Worm (Caenorhabditis elegans) whole organism, mixed stage, embryonic: ENCODE measurements around the gene C14A6.5.
A peak's percentile ranks its signal among the peaks of the same experiment; 100 is the strongest.

Source experiments
- M03D4.4 ChIP-seq: sonication (generic microtip); optimal IDR thresholded peaks from 2 replicates; lab custom pipeline; 2017; ENCODE audit warnings: mild to moderate bottlenecking, missing genetic modification characterization, missing compliant biosample characterization
- bed-3 ChIP-seq: fragments of 200-800 bp; sonication (Bioruptor generic); optimal IDR thresholded peaks from 3 replicates; lab custom pipeline; 2018; ENCODE audit warnings: mild to moderate bottlenecking, missing genetic modification characterization, moderate library complexity, missing compliant biosample characterization
- blmp-1 ChIP-seq: fragments of 150-350 bp; optimal IDR thresholded peaks from 2 replicates; lab custom pipeline; 2014; ENCODE audit warnings: missing biosample characterization, missing genetic modification characterization
- ceh-39 ChIP-seq: fragments of 150-350 bp; optimal IDR thresholded peaks from 2 replicates; lab custom pipeline; 2014; ENCODE audit warnings: missing biosample characterization, missing genetic modification characterization
- ceh-43 ChIP-seq: fragments of 200-800 bp; sonication (Bioruptor generic); optimal IDR thresholded peaks from 2 replicates; lab custom pipeline; 2018; ENCODE audit warnings: mild to moderate bottlenecking, missing genetic modification characterization, moderate library complexity, missing compliant biosample characterization
- ceh-83 ChIP-seq: fragments of 200-800 bp; sonication (Bioruptor generic); optimal IDR thresholded peaks from 2 replicates; lab custom pipeline; 2018; ENCODE audit warnings: mild to moderate bottlenecking, missing genetic modification characterization, missing compliant biosample characterization
- ces-1 ChIP-seq: fragments of 150-350 bp; optimal IDR thresholded peaks from 2 replicates; lab custom pipeline; 2014; ENCODE audit warnings: missing biosample characterization, missing genetic modification reagents, missing genetic modification characterization
- cnd-1 ChIP-seq: fragments of 200-800 bp; sonication (Bioruptor generic); optimal IDR thresholded peaks from 2 replicates; lab custom pipeline; 2018; ENCODE audit warnings: mild to moderate bottlenecking, missing genetic modification characterization, missing compliant biosample characterization
- drap-1 ChIP-seq: fragments of 200-800 bp; sonication (Bioruptor generic); optimal IDR thresholded peaks from 3 replicates; lab custom pipeline; 2018; ENCODE audit warnings: mild to moderate bottlenecking, missing genetic modification characterization, missing compliant biosample characterization
- elt-3 ChIP-seq: fragments of 150-350 bp; optimal IDR thresholded peaks from 2 replicates; lab custom pipeline; 2014; ENCODE audit warnings: missing biosample characterization, missing genetic modification characterization
- flh-1 ChIP-seq: fragments of 200-800 bp; sonication (Bioruptor generic); optimal IDR thresholded peaks from 2 replicates; lab custom pipeline; 2018; ENCODE audit warnings: mild to moderate bottlenecking, missing genetic modification characterization, moderate library complexity, missing compliant biosample characterization
- ham-2 ChIP-seq: fragments of 200-800 bp; sonication (Bioruptor generic); optimal IDR thresholded peaks from 2 replicates; lab custom pipeline; 2018; ENCODE audit warnings: mild to moderate bottlenecking, missing genetic modification characterization, missing compliant biosample characterization
- hlh-1 ChIP-seq: fragments of 150-350 bp; optimal IDR thresholded peaks from 2 replicates; lab custom pipeline; 2014; ENCODE audit warnings: missing biosample characterization, missing genetic modification reagents, missing genetic modification characterization
- mab-5 ChIP-seq: fragments of 150-350 bp; optimal IDR thresholded peaks from 2 replicates; lab custom pipeline; 2014; ENCODE audit warnings: missing biosample characterization, missing genetic modification characterization
- mep-1 ChIP-seq: fragments of 150-350 bp; optimal IDR thresholded peaks from 2 replicates; lab custom pipeline; 2017; ENCODE audit warnings: missing biosample characterization, missing genetic modification reagents, missing genetic modification characterization, inconsistent platforms
- mls-2 ChIP-seq: sonication (generic microtip); optimal IDR thresholded peaks from 2 replicates; lab custom pipeline; 2016; ENCODE audit warnings: mild to moderate bottlenecking, missing genetic modification characterization, moderate library complexity, missing compliant biosample characterization
- nhr-12 ChIP-seq: fragments of 150-350 bp; optimal IDR thresholded peaks from 2 replicates; lab custom pipeline; 2014; ENCODE audit warnings: missing biosample characterization, missing genetic modification characterization
- nhr-237 ChIP-seq: fragments of 150-350 bp; optimal IDR thresholded peaks from 2 replicates; lab custom pipeline; 2014; ENCODE audit warnings: missing biosample characterization, missing genetic modification characterization
- nhr-28 ChIP-seq: fragments of 150-350 bp; optimal IDR thresholded peaks from 2 replicates; lab custom pipeline; 2014; ENCODE audit warnings: missing biosample characterization, missing genetic modification characterization
- pha-4 ChIP-seq: fragments of 150-350 bp; optimal IDR thresholded peaks from 2 replicates; lab custom pipeline; 2018; ENCODE audit warnings: missing biosample characterization, missing genetic modification reagents, missing genetic modification characterization
- sem-2 ChIP-seq: fragments of 200-800 bp; sonication (Bioruptor generic); optimal IDR thresholded peaks from 2 replicates; lab custom pipeline; 2018; ENCODE audit warnings: mild to moderate bottlenecking, missing genetic modification characterization, missing compliant biosample characterization
- snpc-4 ChIP-seq: fragments of 150-350 bp; optimal IDR thresholded peaks from 2 replicates; lab custom pipeline; 2014; ENCODE audit warnings: missing biosample characterization, missing genetic modification characterization
- tbx-8 ChIP-seq: fragments of 200-800 bp; sonication (Bioruptor generic); optimal IDR thresholded peaks from 2 replicates; lab custom pipeline; 2018; ENCODE audit warnings: mild to moderate bottlenecking, missing genetic modification characterization, moderate library complexity, missing compliant biosample characterization
- unc-120 ChIP-seq: sonication (generic microtip); optimal IDR thresholded peaks from 2 replicates; lab custom pipeline; 2017; ENCODE audit warnings: missing genetic modification characterization, missing compliant biosample characterization; ENCODE audit not compliant: poor library complexity, severe bottlenecking
- unc-39 ChIP-seq: fragments of 150-350 bp; optimal IDR thresholded peaks from 2 replicates; lab custom pipeline; 2014; ENCODE audit warnings: missing biosample characterization, missing genetic modification characterization
- unc-62 ChIP-seq: fragments of 150-350 bp; optimal IDR thresholded peaks from 2 replicates; lab custom pipeline; 2014; ENCODE audit warnings: missing biosample characterization, missing genetic modification reagents, missing genetic modification characterization
- zip-8 ChIP-seq: fragments of 150-350 bp; optimal IDR thresholded peaks from 2 replicates; lab custom pipeline; 2014; ENCODE audit warnings: missing biosample characterization, missing genetic modification characterization
- ztf-11 ChIP-seq: fragments of 150-350 bp; optimal IDR thresholded peaks from 2 replicates; lab custom pipeline; 2014; ENCODE audit warnings: missing biosample characterization, missing genetic modification characterization

C14A6.5 gene

ce11 chrV:18168266-18168665 is 3.6 kb upstream of the C14A6.5 start, which contains the start of gene C14A6.7:
Gene C14A6.7 (minus strand): TSS chrV:18168366.
- TF ChIP-seq mls-2 (tag; lab: Kevin White, UChicago) (no peak), ces-1 (GFP tag; lab: Kevin White, UChicago) (no peak), ceh-39 (tag; lab: Kevin White, UChicago) (no peak), cnd-1 (tag; lab: Kevin White, UChicago) (no peak), snpc-4 (no peak), pha-4 (no peak), elt-3 (tag; lab: Kevin White, UChicago) (no peak), ham-2 (GFP tag; lab: Kevin White, UChicago) (no peak), drap-1 (no peak)

- TF ChIP-seq mab-5 (tag; lab: Kevin White, UChicago) = no peak
- no peak for TF ChIP-seq hlh-1 (tag; lab: Kevin White, UChicago)
- TF ChIP-seq ceh-43 (GFP tag; lab: Kevin White, UChicago) = no peak
- TF ChIP-seq cnd-1 (tag; lab: Kevin White, UChicago) = no peak
- TF ChIP-seq sem-2 = no peak
- TF ChIP-seq ceh-83 (GFP tag; lab: Kevin White, UChicago) = no peak
- no peak for TF ChIP-seq drap-1
- no peak for TF ChIP-seq unc-120 (tag; lab: Kevin White, UChicago)
- no peak for TF ChIP-seq flh-1 (GFP tag; lab: Kevin White, UChicago)
- TF ChIP-seq zip-8 (tag; lab: Kevin White, UChicago) = no peak
- TF ChIP-seq mls-2 (tag; lab: Kevin White, UChicago) = no peak
- TF ChIP-seq ztf-11 (tag; lab: Kevin White, UChicago) = no peak
- no peak for TF ChIP-seq elt-3 (tag; lab: Kevin White, UChicago)
- TF ChIP-seq bed-3 (GFP tag; lab: Kevin White, UChicago) = no peak
- no peak for TF ChIP-seq M03D4.4 (tag; lab: Kevin White, UChicago)
- TF ChIP-seq ham-2 (GFP tag; lab: Kevin White, UChicago) = no peak
- no peak for TF ChIP-seq snpc-4
These were observed 2.5 kb upstream of the C14A6.5 start, which contains the start of gene C14A6.6 for ce11 chrV:18167161-18167560. Gene C14A6.6 (minus strand): TSS chrV:18167261.

- TF ChIP-seq zip-8 (tag; lab: Kevin White, UChicago) (peak; percentile 96), ceh-43 (GFP tag; lab: Kevin White, UChicago) (no peak)
These were observed 1.2 kb downstream of the C14A6.5 start for ce11 chrV:18163434-18163833.

ce11 chrV:18162568-18162967 is 2.1 kb downstream of the C14A6.5 start, which contains the start of gene C14A6.12:
Gene C14A6.12 (minus strand): TSS chrV:18162668.
- TF ChIP-seq ham-2 (GFP tag; lab: Kevin White, UChicago) = no peak
- no peak for TF ChIP-seq pha-4
- TF ChIP-seq blmp-1 (tag; lab: Kevin White, UChicago) = no peak
- no peak for TF ChIP-seq ztf-11 (tag; lab: Kevin White, UChicago)
- TF ChIP-seq unc-62 (GFP tag; lab: Kevin White, UChicago) = no peak
- no peak for TF ChIP-seq nhr-12 (tag; lab: Kevin White, UChicago)
- no peak for TF ChIP-seq mep-1 (tag; lab: Kevin White, UChicago)
- no peak for TF ChIP-seq drap-1
- TF ChIP-seq, all 35 proteins: peak for 0

- TF ChIP-seq sem-2 = no peak
- TF ChIP-seq, all 35 proteins: peak for 0
These were observed 3.4 kb downstream of the C14A6.5 start, which contains the start of gene C14A6.13 for ce11 chrV:18161228-18161627. Gene C14A6.13 (minus strand): TSS chrV:18161328.

- TF ChIP-seq zip-8 (tag; lab: Kevin White, UChicago) (no peak), cnd-1 (tag; lab: Kevin White, UChicago) (no peak), M03D4.4 (tag; lab: Kevin White, UChicago) (no peak), nhr-237 (tag; lab: Kevin White, UChicago) (no peak), nhr-28 (tag; lab: Kevin White, UChicago) (no peak), bed-3 (GFP tag; lab: Kevin White, UChicago) (no peak), nhr-12 (tag; lab: Kevin White, UChicago) (no peak), mep-1 (tag; lab: Kevin White, UChicago) (no peak), ceh-83 (GFP tag; lab: Kevin White, UChicago) (no peak), tbx-8 (GFP tag; lab: Kevin White, UChicago) (no peak), mls-2 (tag; lab: Kevin White, UChicago) (no peak), unc-120 (tag; lab: Kevin White, UChicago) (no peak), hlh-1 (tag; lab: Kevin White, UChicago) (no peak), ceh-43 (GFP tag; lab: Kevin White, UChicago) (no peak), ceh-39 (tag; lab: Kevin White, UChicago) (no peak), drap-1 (no peak), unc-39 (tag; lab: Kevin White, UChicago) (no peak)
These were observed 6.5 kb downstream of the C14A6.5 start for ce11 chrV:18158172-18158571.
